Worm (Caenorhabditis elegans): ENCODE measurements around the gene EEED8.18.

The EEED8.18 gene

DNA sequence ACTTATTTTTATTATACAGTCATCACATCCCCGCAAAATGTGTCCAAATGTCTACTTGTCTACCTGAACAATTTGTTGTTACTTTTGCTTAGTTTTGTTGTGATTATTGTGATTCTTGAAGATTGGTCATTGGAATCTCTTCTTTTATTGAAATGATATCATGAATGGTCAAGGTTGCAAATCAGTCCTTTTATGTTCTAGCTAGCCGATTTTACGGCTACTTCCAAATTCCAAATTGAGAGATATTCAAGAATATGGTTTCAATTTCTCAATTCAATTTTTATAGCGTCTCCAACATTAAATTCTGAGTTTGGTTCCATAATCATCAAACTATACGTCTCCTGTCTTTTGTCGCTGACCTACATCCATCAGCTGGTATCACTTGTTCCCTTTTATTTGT lies 38.9 kb upstream of the EEED8.18 start:
- TF ChIP-seq hlh-30 (tag; optimal IDR thresholded peaks at IDR 0.05; ENCODE audit: insufficient read depth) (no peak), pqm-1 (tag; optimal IDR thresholded peaks at IDR 0.05) (no peak), fkh-10 (GFP tag; optimal IDR thresholded peaks at IDR 0.05) (no peak), tbx-7 (tag; optimal IDR thresholded peaks at IDR 0.05) (no peak), lin-11 (tag; optimal IDR thresholded peaks at IDR 0.05) (no peak), C08G9.2 (tag; optimal IDR thresholded peaks at IDR 0.05) (no peak), F13H6.1 (tag; optimal IDR thresholded peaks at IDR 0.05) (no peak), ceh-14 (tag; optimal IDR thresholded peaks at IDR 0.05) (no peak), zip-5 (tag; optimal IDR thresholded peaks at IDR 0.05) (no peak), dve-1 (tag; optimal IDR thresholded peaks at IDR 0.05) (no peak), fkh-6 (tag; optimal IDR thresholded peaks at IDR 0.05) (no peak)

DNA sequence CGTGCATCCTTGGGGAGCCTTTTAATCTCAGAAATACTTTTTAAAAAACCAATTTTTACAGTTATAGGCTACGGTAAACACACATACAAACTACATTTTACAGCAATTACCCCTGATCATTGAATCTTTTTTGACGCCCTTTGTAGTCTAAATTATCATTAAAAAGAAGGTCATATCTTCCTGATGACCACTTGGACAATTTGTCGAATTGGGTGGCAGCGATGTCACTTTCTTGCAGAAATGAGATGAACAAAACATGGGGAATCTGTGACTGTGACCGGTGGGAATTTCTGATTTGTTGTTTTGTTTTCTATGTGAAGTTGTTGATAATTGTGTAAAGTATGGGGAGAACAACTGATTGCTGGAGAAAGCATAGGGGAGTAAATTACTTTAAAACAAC lies 37.2 kb upstream of the EEED8.18 start:
- TF ChIP-seq ahr-1 (tag; optimal IDR thresholded peaks at IDR 0.05), result no peak
- TF ChIP-seq fkh-10 (GFP tag; optimal IDR thresholded peaks at IDR 0.05), result no peak
- no peak for TF ChIP-seq madf-2 (tag; optimal IDR thresholded peaks at IDR 0.05)
- no peak for TF ChIP-seq dve-1 (tag; optimal IDR thresholded peaks at IDR 0.05)
- TF ChIP-seq elt-4 (tag; optimal IDR thresholded peaks at IDR 0.05), result no peak
- TF ChIP-seq ztf-16 (tag; optimal IDR thresholded peaks at IDR 0.05), result no peak
- TF ChIP-seq hlh-13 (GFP tag; optimal IDR thresholded peaks at IDR 0.05), result no peak
- TF ChIP-seq elt-2 (tag; optimal IDR thresholded peaks at IDR 0.05), result no peak
- TF ChIP-seq ceh-24 (tag; optimal IDR thresholded peaks at IDR 0.05), result no peak
- TF ChIP-seq ceh-31 (tag; optimal IDR thresholded peaks at IDR 0.05), result no peak
- no peak for TF ChIP-seq ceh-19 (GFP tag; optimal IDR thresholded peaks at IDR 0.05)
- no peak for TF ChIP-seq K09A11.1 (tag; optimal IDR thresholded peaks at IDR 0.05; ENCODE audit: insufficient read depth)
- TF ChIP-seq hlh-30 (tag; optimal IDR thresholded peaks at IDR 0.05; ENCODE audit: insufficient read depth), result no peak
- no peak for TF ChIP-seq lin-11 (tag; optimal IDR thresholded peaks at IDR 0.05)
- TF ChIP-seq pha-2 (tag; optimal IDR thresholded peaks at IDR 0.05), result no peak

DNA sequence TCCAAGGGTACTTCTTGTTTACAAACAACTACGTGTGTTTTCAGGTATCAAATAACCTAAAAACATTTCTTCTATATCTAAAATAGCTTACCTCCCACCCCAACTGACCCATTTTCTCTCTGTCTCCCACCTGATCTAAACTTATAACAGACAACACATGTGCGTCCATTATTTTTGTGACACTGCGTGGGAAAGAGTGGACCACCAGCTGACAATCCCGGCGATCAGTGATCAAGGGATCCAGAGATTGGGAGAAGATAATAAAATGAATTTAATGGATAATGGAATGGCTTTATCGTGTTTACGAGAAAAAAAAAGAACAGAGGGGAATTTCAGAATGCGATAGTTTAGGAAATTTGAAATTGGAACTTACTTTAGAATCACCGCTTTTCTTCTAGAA lies 36.8 kb upstream of the EEED8.18 start:
- TF ChIP-seq unc-55 (GFP tag; optimal IDR thresholded peaks at IDR 0.05) (peak; percentile 77), fax-1 (tag; optimal IDR thresholded peaks at IDR 0.05) (no peak), tbx-7 (tag; optimal IDR thresholded peaks at IDR 0.05) (no peak), ceh-18 (tag; optimal IDR thresholded peaks at IDR 0.05) (peak; percentile 23)

DNA sequence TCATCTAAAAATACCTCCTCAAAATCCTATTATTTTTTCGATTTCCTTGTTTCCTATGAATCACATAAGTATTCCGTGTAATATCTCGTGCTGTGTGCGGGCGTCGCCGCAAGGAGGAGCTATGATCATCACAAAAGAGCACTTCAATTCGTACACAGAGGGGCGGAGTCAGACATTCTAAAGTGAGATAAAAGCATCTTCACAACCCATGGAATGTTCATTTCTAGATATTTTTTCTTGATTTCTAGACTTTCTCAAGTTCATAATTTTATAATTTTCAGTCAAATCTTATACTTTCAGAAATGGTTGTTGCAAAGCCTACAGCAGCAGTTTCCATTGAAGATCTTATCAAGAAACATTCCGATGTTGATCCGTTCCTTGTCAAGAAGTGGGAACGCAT lies 35.0 kb upstream of the EEED8.18 start, which contains the start of gene cex-1:
TSS of gene cex-1 (plus strand) at position 301 of the 400 bp plus-strand sequence.
- TF ChIP-seq sox-4 (tag; optimal IDR thresholded peaks at IDR 0.05), result no peak
- no peak for TF ChIP-seq nhr-11 (tag; optimal IDR thresholded peaks at IDR 0.05)
- no peak for TF ChIP-seq npax-4 (tag; optimal IDR thresholded peaks at IDR 0.05)
- TF ChIP-seq pag-3 (tag; optimal IDR thresholded peaks at IDR 0.05; ENCODE audit: borderline replicate concordance), result no peak
- no peak for TF ChIP-seq ceh-24 (tag; optimal IDR thresholded peaks at IDR 0.05)
- no peak for TF ChIP-seq ceh-22 (tag; optimal IDR thresholded peaks at IDR 0.05)
- TF ChIP-seq fkh-6 (tag; optimal IDR thresholded peaks at IDR 0.05), result no peak
- TF ChIP-seq pat-9 (tag; optimal IDR thresholded peaks at IDR 0.05), result no peak
- no peak for TF ChIP-seq nfya-1 (tag; optimal IDR thresholded peaks at IDR 0.05)
- no peak for TF ChIP-seq zip-5 (tag; optimal IDR thresholded peaks at IDR 0.05)
- no peak for TF ChIP-seq K09A11.1 (tag; optimal IDR thresholded peaks at IDR 0.05; ENCODE audit: insufficient read depth)

- TF ChIP-seq npax-4 (tag; optimal IDR thresholded peaks at IDR 0.05) (no peak), hlh-30 (tag; optimal IDR thresholded peaks at IDR 0.05; ENCODE audit: insufficient read depth) (no peak), pqm-1 (tag; optimal IDR thresholded peaks at IDR 0.05) (no peak), sdc-2 (tag; optimal IDR thresholded peaks at IDR 0.05) (no peak), lim-6 (tag; optimal IDR thresholded peaks at IDR 0.05) (no peak), unc-86 (tag; optimal IDR thresholded peaks at IDR 0.05) (no peak), hlh-8 (tag; optimal IDR thresholded peaks at IDR 0.05) (no peak), ttx-3 (tag; optimal IDR thresholded peaks at IDR 0.05) (no peak), ceh-48 (tag; optimal IDR thresholded peaks at IDR 0.05) (no peak), ceh-45 (GFP tag; IDR thresholded peaks at IDR 0.05) (no peak), ceh-2 (tag; optimal IDR thresholded peaks at IDR 0.05) (no peak), ceh-34 (tag; optimal IDR thresholded peaks at IDR 0.05) (no peak)
Observed at ce11 chrII:5446506-5446905, 34.1 kb upstream of the EEED8.18 start, which contains the start of gene nmr-1. Gene nmr-1, minus strand, starts transcription at chrII:5446606.
